Fruit fly (Drosophila melanogaster) whole organism, pupa: Measurements from ENCODE around the gene CG4658.
A peak's percentile ranks its signal among the peaks of the same experiment; 100 is the strongest.

Experiments
- CG17806 ChIP-seq: fragments of 200-800 bp; sonication (Bioruptor generic); optimal IDR thresholded peaks from 2 replicates; lab custom pipeline; 2018; ENCODE audit warnings: missing biosample characterization, mild to moderate bottlenecking, missing genetic modification characterization, moderate library complexity
- CG32121 ChIP-seq: fragments of 200-800 bp; sonication (Bioruptor generic); IDR thresholded peaks from 2 replicates; pipeline ENCODE4 v1.3.6; 2022; ENCODE audit warnings: missing biosample characterization, missing genetic modification characterization
- CG8159 ChIP-seq: fragments of 200-800 bp; sonication (Bioruptor generic); optimal IDR thresholded peaks from 3 replicates; lab custom pipeline; 2018; ENCODE audit warnings: missing biosample characterization, mild to moderate bottlenecking, missing genetic modification characterization, moderate library complexity
- CG8301 ChIP-seq: fragments of 200-800 bp; sonication (Bioruptor generic); optimal IDR thresholded peaks from 2 replicates; lab custom pipeline; 2018; ENCODE audit warnings: missing biosample characterization, mild to moderate bottlenecking, missing genetic modification characterization
- Ets98B ChIP-seq: fragments of 200-800 bp; sonication (Bioruptor generic); IDR thresholded peaks from 2 replicates; pipeline ENCODE4 v1.3.6; 2022; ENCODE audit warnings: missing biosample characterization, missing genetic modification characterization
- Pif1B ChIP-seq: fragments of 200-800 bp; sonication (Bioruptor generic); optimal IDR thresholded peaks from 3 replicates; lab custom pipeline; 2016; ENCODE audit warnings: missing biosample characterization, missing genetic modification characterization
- Snoo ChIP-seq: fragments of 200-800 bp; sonication (Bioruptor generic); optimal IDR thresholded peaks from 3 replicates; lab custom pipeline; 2017; ENCODE audit warnings: missing biosample characterization, mild to moderate bottlenecking, missing genetic modification characterization, inconsistent platforms
- fd96Ca ChIP-seq: fragments of 200-800 bp; sonication (Bioruptor generic); IDR thresholded peaks from 3 replicates; pipeline ENCODE4 v1.3.6; 2022; ENCODE audit warnings: missing biosample characterization, missing genetic modification characterization
- rn ChIP-seq: fragments of 200-800 bp; sonication (Bioruptor generic); IDR thresholded peaks from 2 replicates; pipeline ENCODE4 v1.3.6; 2022; ENCODE audit warnings: missing biosample characterization, missing genetic modification characterization

DNA sequence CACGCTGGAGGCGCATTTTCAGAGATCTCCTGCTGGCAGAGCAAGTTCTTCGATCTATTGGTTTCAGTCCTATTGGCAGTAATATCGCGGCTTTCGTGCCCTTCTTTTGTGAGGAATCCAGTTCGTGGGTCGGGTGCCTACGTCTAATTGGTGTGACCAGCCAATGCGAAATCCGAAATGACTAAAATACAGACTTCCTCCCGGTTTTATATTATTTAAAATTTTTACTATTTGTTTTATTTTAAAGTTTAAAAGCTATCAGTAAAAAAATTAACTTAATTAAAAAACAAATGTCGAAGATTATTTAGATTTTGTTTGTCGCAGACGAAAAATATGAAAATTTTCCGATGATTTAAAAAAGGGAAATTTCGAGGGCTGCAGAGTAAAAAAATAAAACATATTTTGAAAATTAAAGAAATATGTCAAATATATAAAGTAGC, 6.7 kb downstream of the CG4658 start, which contains the start of gene CG5850:
- TF ChIP-seq CG8301 (tag; lab: Kevin White, UChicago) (no peak), fd96Ca (GFP tag; lab: Robert Waterston, UW) (no peak), Pif1B (no peak), CG17806 (tag; lab: Kevin White, UChicago) (peak; percentile 0), CG8159 (tag; lab: Kevin White, UChicago) (peak; percentile 7), CG32121 (GFP tag; lab: Robert Waterston, UW) (no peak), Snoo (tag; lab: Kevin White, UChicago) (no peak), Ets98B (GFP tag; lab: Robert Waterston, UW) (no peak), rn (GFP tag; lab: Robert Waterston, UW) (no peak)
